Worm (Caenorhabditis elegans) whole organism, mixed stage, embryonic: ENCODE results near the gene ttn-1.

Experiments
- bed-3 ChIP-seq: fragments of 200-800 bp; sonication (Bioruptor generic); optimal IDR thresholded peaks from 3 replicates; lab custom pipeline; 2018; ENCODE audit warnings: mild to moderate bottlenecking, missing genetic modification characterization, moderate library complexity, missing compliant biosample characterization
- ceh-43 ChIP-seq: fragments of 200-800 bp; sonication (Bioruptor generic); optimal IDR thresholded peaks from 2 replicates; lab custom pipeline; 2018; ENCODE audit warnings: mild to moderate bottlenecking, missing genetic modification characterization, moderate library complexity, missing compliant biosample characterization
- ceh-83 ChIP-seq: fragments of 200-800 bp; sonication (Bioruptor generic); optimal IDR thresholded peaks from 2 replicates; lab custom pipeline; 2018; ENCODE audit warnings: mild to moderate bottlenecking, missing genetic modification characterization, missing compliant biosample characterization
- ces-1 ChIP-seq: fragments of 150-350 bp; optimal IDR thresholded peaks from 2 replicates; lab custom pipeline; 2014; ENCODE audit warnings: missing biosample characterization, missing genetic modification reagents, missing genetic modification characterization
- cnd-1 ChIP-seq: fragments of 200-800 bp; sonication (Bioruptor generic); optimal IDR thresholded peaks from 2 replicates; lab custom pipeline; 2018; ENCODE audit warnings: mild to moderate bottlenecking, missing genetic modification characterization, missing compliant biosample characterization
- drap-1 ChIP-seq: fragments of 200-800 bp; sonication (Bioruptor generic); optimal IDR thresholded peaks from 3 replicates; lab custom pipeline; 2018; ENCODE audit warnings: mild to moderate bottlenecking, missing genetic modification characterization, missing compliant biosample characterization
- elt-1 ChIP-seq: sonication (generic microtip); optimal IDR thresholded peaks from 2 replicates; lab custom pipeline; 2017; ENCODE audit warnings: missing genetic modification characterization, mild to moderate bottlenecking, missing compliant biosample characterization, antibody characterized with exemption, moderate library complexity, borderline replicate concordance; ENCODE audit not compliant: insufficient read depth
- elt-3 ChIP-seq: fragments of 150-350 bp; optimal IDR thresholded peaks from 2 replicates; lab custom pipeline; 2014; ENCODE audit warnings: missing biosample characterization, missing genetic modification characterization
- flh-1 ChIP-seq: fragments of 200-800 bp; sonication (Bioruptor generic); optimal IDR thresholded peaks from 2 replicates; lab custom pipeline; 2018; ENCODE audit warnings: mild to moderate bottlenecking, missing genetic modification characterization, moderate library complexity, missing compliant biosample characterization
- ham-2 ChIP-seq: fragments of 200-800 bp; sonication (Bioruptor generic); optimal IDR thresholded peaks from 2 replicates; lab custom pipeline; 2018; ENCODE audit warnings: mild to moderate bottlenecking, missing genetic modification characterization, missing compliant biosample characterization
- hlh-1 ChIP-seq: fragments of 150-350 bp; optimal IDR thresholded peaks from 2 replicates; lab custom pipeline; 2014; ENCODE audit warnings: missing biosample characterization, missing genetic modification reagents, missing genetic modification characterization
- lin-13 ChIP-seq: fragments of 150-350 bp; optimal IDR thresholded peaks from 2 replicates; lab custom pipeline; 2014; ENCODE audit warnings: missing biosample characterization, missing genetic modification characterization
- lin-32 ChIP-seq: fragments of 200-800 bp; sonication (Bioruptor generic); optimal IDR thresholded peaks from 2 replicates; lab custom pipeline; 2018; ENCODE audit warnings: mild to moderate bottlenecking, missing genetic modification characterization, missing compliant biosample characterization
- lsy-2 ChIP-seq: fragments of 150-350 bp; optimal IDR thresholded peaks from 2 replicates; lab custom pipeline; 2014; ENCODE audit warnings: missing biosample characterization, missing genetic modification characterization
- mab-5 ChIP-seq: fragments of 150-350 bp; optimal IDR thresholded peaks from 2 replicates; lab custom pipeline; 2014; ENCODE audit warnings: missing biosample characterization, missing genetic modification characterization
- mep-1 ChIP-seq: fragments of 150-350 bp; optimal IDR thresholded peaks from 2 replicates; lab custom pipeline; 2017; ENCODE audit warnings: missing biosample characterization, missing genetic modification reagents, missing genetic modification characterization, inconsistent platforms
- mls-2 ChIP-seq: sonication (generic microtip); optimal IDR thresholded peaks from 2 replicates; lab custom pipeline; 2016; ENCODE audit warnings: mild to moderate bottlenecking, missing genetic modification characterization, moderate library complexity, missing compliant biosample characterization
- nhr-12 ChIP-seq: fragments of 150-350 bp; optimal IDR thresholded peaks from 2 replicates; lab custom pipeline; 2014; ENCODE audit warnings: missing biosample characterization, missing genetic modification characterization
- nhr-2 ChIP-seq: fragments of 150-350 bp; optimal IDR thresholded peaks from 2 replicates; lab custom pipeline; 2014; ENCODE audit warnings: missing biosample characterization, missing genetic modification characterization
- nhr-237 ChIP-seq: fragments of 150-350 bp; optimal IDR thresholded peaks from 2 replicates; lab custom pipeline; 2014; ENCODE audit warnings: missing biosample characterization, missing genetic modification characterization
- nhr-76 ChIP-seq: sonication (generic microtip); optimal IDR thresholded peaks from 2 replicates; lab custom pipeline; 2017; ENCODE audit warnings: missing biosample characterization, missing genetic modification characterization
- pha-4 ChIP-seq: fragments of 150-350 bp; optimal IDR thresholded peaks from 2 replicates; lab custom pipeline; 2018; ENCODE audit warnings: missing biosample characterization, missing genetic modification reagents, missing genetic modification characterization
- sptf-1 ChIP-seq: sonication (generic microtip); optimal IDR thresholded peaks from 2 replicates; lab custom pipeline; 2017; ENCODE audit warnings: mild to moderate bottlenecking, missing genetic modification characterization, moderate library complexity, missing compliant biosample characterization
- tbx-8 ChIP-seq: fragments of 200-800 bp; sonication (Bioruptor generic); optimal IDR thresholded peaks from 2 replicates; lab custom pipeline; 2018; ENCODE audit warnings: mild to moderate bottlenecking, missing genetic modification characterization, moderate library complexity, missing compliant biosample characterization
- unc-120 ChIP-seq: sonication (generic microtip); optimal IDR thresholded peaks from 2 replicates; lab custom pipeline; 2017; ENCODE audit warnings: missing genetic modification characterization, missing compliant biosample characterization; ENCODE audit not compliant: poor library complexity, severe bottlenecking
- unc-62 ChIP-seq: fragments of 150-350 bp; optimal IDR thresholded peaks from 2 replicates; lab custom pipeline; 2014; ENCODE audit warnings: missing biosample characterization, missing genetic modification reagents, missing genetic modification characterization
- zip-8 ChIP-seq: fragments of 150-350 bp; optimal IDR thresholded peaks from 2 replicates; lab custom pipeline; 2014; ENCODE audit warnings: missing biosample characterization, missing genetic modification characterization
- ztf-11 ChIP-seq: fragments of 150-350 bp; optimal IDR thresholded peaks from 2 replicates; lab custom pipeline; 2014; ENCODE audit warnings: missing biosample characterization, missing genetic modification characterization

The ttn-1 gene

ce11 chrV:6225745-6226528 is 23.5 kb upstream of the ttn-1 start:
- no peak for TF ChIP-seq bed-3 (GFP tag; lab: Kevin White, UChicago)
- TF ChIP-seq nhr-76 (tag; lab: Kevin White, UChicago): no peak
- no peak for TF ChIP-seq pha-4 (tag; lab: Kevin White, UChicago)
- TF ChIP-seq ceh-83: no peak
- no peak for TF ChIP-seq mls-2 (tag; lab: Kevin White, UChicago)
- peak; percentile 27 for TF ChIP-seq ces-1 (GFP tag; lab: Kevin White, UChicago)

ce11 chrV:6224984-6225617 is 22.7 kb upstream of the ttn-1 start:
- TF ChIP-seq lin-13 (tag; lab: Kevin White, UChicago) (no peak), flh-1 (GFP tag; lab: Kevin White, UChicago) (no peak), lin-32 (GFP tag; lab: Kevin White, UChicago) (no peak)

- TF ChIP-seq elt-1 (peak; percentile 57), mls-2 (tag; lab: Kevin White, UChicago) (no peak), lsy-2 (tag; lab: Kevin White, UChicago) (peak; percentile 44), pha-4 (tag; lab: Kevin White, UChicago) (no peak), ztf-11 (tag; lab: Kevin White, UChicago) (peak; percentile 47), mab-5 (no peak), unc-120 (tag; lab: Kevin White, UChicago) (peak; percentile 83), mep-1 (tag; lab: Kevin White, UChicago) (peak; percentile 69), ceh-83 (no peak), sptf-1 (no peak), lin-32 (GFP tag; lab: Kevin White, UChicago) (no peak), hlh-1 (peak; percentile 67), nhr-237 (tag; lab: Kevin White, UChicago) (peak; percentile 51), drap-1 (GFP tag; lab: Kevin White, UChicago) (peak; percentile 22), unc-62 (GFP tag; lab: Kevin White, UChicago) (peak; percentile 84), ham-2 (GFP tag; lab: Kevin White, UChicago) (no peak), nhr-2 (tag; lab: Kevin White, UChicago) (no peak), ces-1 (GFP tag; lab: Kevin White, UChicago) (peak; percentile 85), ceh-43 (GFP tag; lab: Kevin White, UChicago) (no peak), elt-3 (tag; lab: Kevin White, UChicago) (peak; percentile 0)
- TF ChIP-seq, all 35 proteins: peak for 11
Observed at ce11 chrV:6224494-6224959, 22.1 kb upstream of the ttn-1 start.

- TF ChIP-seq mab-5: no peak
- TF ChIP-seq zip-8 (tag; lab: Kevin White, UChicago): no peak
- TF ChIP-seq cnd-1 (tag; lab: Kevin White, UChicago): no peak
- TF ChIP-seq ces-1 (GFP tag; lab: Kevin White, UChicago): no peak
- TF ChIP-seq lsy-2 (tag; lab: Kevin White, UChicago): no peak
- TF ChIP-seq, all 35 proteins: peak for 0
Observed at ce11 chrV:6224019-6224335, 21.5 kb upstream of the ttn-1 start.

ce11 chrV:6223315-6224018 is 21.0 kb upstream of the ttn-1 start:
- no peak for TF ChIP-seq nhr-12
- no peak for TF ChIP-seq tbx-8 (GFP tag; lab: Kevin White, UChicago)
- TF ChIP-seq cnd-1 (tag; lab: Kevin White, UChicago): no peak
- TF ChIP-seq elt-3 (tag; lab: Kevin White, UChicago): no peak
- no peak for TF ChIP-seq hlh-1
- no peak for TF ChIP-seq drap-1 (GFP tag; lab: Kevin White, UChicago)
- no peak for TF ChIP-seq ces-1 (GFP tag; lab: Kevin White, UChicago)
- no peak for TF ChIP-seq nhr-237 (tag; lab: Kevin White, UChicago)
- TF ChIP-seq mls-2 (tag; lab: Kevin White, UChicago): no peak
- no peak for TF ChIP-seq flh-1 (GFP tag; lab: Kevin White, UChicago)
- TF ChIP-seq, all 35 proteins: peak for 0
